Fruit fly (Drosophila melanogaster): ENCODE measurements around the gene CG13460.

DNA sequence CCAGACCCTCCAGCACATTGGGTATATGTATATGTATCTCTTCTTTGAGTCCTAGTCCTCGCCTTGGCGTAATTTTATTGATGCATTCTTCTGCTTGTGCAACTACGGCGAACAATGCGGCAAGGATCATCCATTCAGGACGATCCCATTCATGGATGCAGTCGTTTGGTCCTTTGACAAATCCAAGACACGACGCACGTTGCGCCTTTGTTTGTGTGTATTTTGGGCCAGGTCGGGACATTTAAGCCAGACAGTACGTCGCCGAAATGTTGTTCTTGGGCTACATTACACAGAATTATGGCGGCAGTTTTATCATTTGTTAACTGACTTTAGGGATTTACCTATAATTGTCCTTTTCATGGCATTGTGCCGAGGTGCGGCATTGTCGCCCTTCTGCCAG is 16.4 kb downstream of the CG13460 start:
- TF ChIP-seq Dll (optimal IDR thresholded peaks at IDR 0.05) (no peak), CG8478 (optimal IDR thresholded peaks at IDR 0.05) (no peak), pan (optimal IDR thresholded peaks at IDR 0.05) (no peak), usp (GFP tag; optimal IDR thresholded peaks at IDR 0.05) (no peak), psq (optimal IDR thresholded peaks at IDR 0.05) (no peak), EcR (GFP tag; optimal IDR thresholded peaks at IDR 0.05) (no peak)
